Worm (Caenorhabditis elegans): ENCODE measurements around the gene fbxa-65.
A peak's percentile ranks its signal among the peaks of the same experiment; 100 is the strongest.

fbxa-65 gene

DNA sequence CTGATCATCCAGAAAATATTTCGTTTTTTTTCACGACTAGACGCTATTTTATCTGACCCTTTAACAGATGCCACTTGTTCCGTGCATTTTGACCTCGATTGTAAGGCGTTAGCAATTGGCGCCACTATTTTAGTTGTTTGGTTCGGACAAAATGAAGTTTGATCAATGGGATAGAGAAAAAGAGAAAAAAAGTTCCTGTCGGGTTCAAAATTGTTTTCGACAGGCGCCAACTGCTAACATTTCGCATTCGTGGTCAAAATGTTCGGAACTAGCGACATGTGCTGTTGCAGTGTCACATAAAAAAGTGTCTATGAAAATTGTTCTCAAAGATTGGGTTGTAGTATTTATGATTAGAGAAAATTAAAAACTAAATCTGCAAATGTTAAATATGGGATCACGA, 1.2 kb upstream of the fbxa-65 start (continued):
- TF ChIP-seq F10B5.3 (tag; optimal IDR thresholded peaks at IDR 0.05) (no peak), ceh-62 (tag; optimal IDR thresholded peaks at IDR 0.05) (no peak)

DNA sequence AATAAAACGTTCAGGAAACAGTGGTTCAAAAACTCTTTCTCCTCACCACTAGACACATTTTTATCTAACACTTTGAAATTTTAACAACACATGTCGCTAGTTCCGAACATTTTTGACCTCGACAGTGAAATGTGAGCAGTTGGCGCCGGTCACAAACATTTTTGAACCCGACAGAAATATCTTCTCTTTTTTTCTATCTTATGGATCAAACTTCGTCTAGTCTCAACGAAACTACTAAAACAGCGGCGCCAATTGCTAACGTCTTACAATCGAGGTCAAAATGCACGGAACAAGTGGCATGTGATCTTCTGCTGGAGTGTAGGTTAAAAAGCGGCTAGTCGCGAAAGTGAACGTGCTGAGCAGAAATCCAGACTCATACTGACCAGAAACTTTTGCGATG, 2.3 kb downstream of the fbxa-65 start:
- TF ChIP-seq daf-16 (GFP tag; optimal IDR thresholded peaks at IDR 0.05), result peak in 1 of 2 experiments; percentile 30
- no peak for TF ChIP-seq daf-16 (tag; optimal IDR thresholded peaks at IDR 0.05)
- no peak for TF ChIP-seq tag-97 (GFP tag; IDR thresholded peaks at IDR 0.05)
- TF ChIP-seq ZK546.5 (tag; optimal IDR thresholded peaks at IDR 0.05), result no peak
- peak; percentile 67 for TF ChIP-seq hlh-11 (tag; optimal IDR thresholded peaks at IDR 0.05)
- TF ChIP-seq ceh-20 (GFP tag; IDR thresholded peaks at IDR 0.05), result 0 out of 2 replicates have a peak, but pooled peaks have one; percentile 75
- peak; percentile 22; the same call in 1 of the 2 replicates for TF ChIP-seq dmd-6 (GFP tag; IDR thresholded peaks at IDR 0.05)
- no peak for TF ChIP-seq Y48G9A.11 (GFP tag; IDR thresholded peaks at IDR 0.05)
- TF ChIP-seq nhr-42 (GFP tag; IDR thresholded peaks at IDR 0.05), result no peak
- TF ChIP-seq saeg-2 (GFP tag; IDR thresholded peaks at IDR 0.05), result no peak
- no peak for TF ChIP-seq nhr-237 (tag; optimal IDR thresholded peaks at IDR 0.05)
- TF ChIP-seq aha-1 (tag), result peak; percentile 62
- no peak for TF ChIP-seq pha-4 (GFP tag; IDR thresholded peaks at IDR 0.05)
- no peak for TF ChIP-seq pha-4 (tag; optimal IDR thresholded peaks at IDR 0.05)
- TF ChIP-seq unc-62 (GFP tag; optimal IDR thresholded peaks at IDR 0.05 in 1 of 2), result peak in 1 of 2 experiments; percentile 88
- no peak for TF ChIP-seq unc-62 (tag; optimal IDR thresholded peaks at IDR 0.05)
- peak; percentile 36 for TF ChIP-seq nhr-11 (tag; optimal IDR thresholded peaks at IDR 0.05)
- peak in 1 of 2 experiments; percentile 59 for TF ChIP-seq hif-1 (tag; optimal IDR thresholded peaks at IDR 0.05)
- peak; percentile 17 for TF ChIP-seq hlh-30 (tag; optimal IDR thresholded peaks at IDR 0.05; ENCODE audit: insufficient read depth)
- no peak for TF ChIP-seq madf-5 (GFP tag; IDR thresholded peaks at IDR 0.05)

DNA sequence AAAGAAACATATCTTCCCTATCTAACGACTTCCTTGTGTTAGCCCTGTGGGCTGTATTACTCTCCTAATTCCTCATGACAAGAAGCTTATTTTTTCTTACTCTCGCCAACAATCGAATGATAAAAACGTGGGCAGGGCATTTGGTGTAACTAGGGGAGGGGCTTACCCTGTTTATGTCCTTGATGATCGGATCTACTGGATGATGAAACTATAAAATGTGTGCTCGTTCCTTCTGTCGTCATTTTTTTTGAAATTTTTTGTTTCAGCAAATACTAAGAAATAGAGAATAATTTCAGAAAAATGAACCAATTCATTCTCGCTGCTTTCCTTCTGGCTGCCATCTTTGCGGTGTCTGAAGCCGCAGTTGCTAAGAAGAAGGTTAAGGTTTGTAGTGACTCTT, 3.8 kb downstream of the fbxa-65 start, which contains the start of gene C17B7.3:
TSS of gene C17B7.3 (plus strand) at position 301 of the 400 bp plus-strand sequence.
- no peak for TF ChIP-seq aha-1 (tag)
- no peak for TF ChIP-seq dpl-1 (GFP tag; optimal IDR thresholded peaks at IDR 0.05)
- TF ChIP-seq mxl-2 (GFP tag; conservative IDR thresholded peaks at IDR 0.05), result no peak
- no peak for TF ChIP-seq ceh-62 (tag; optimal IDR thresholded peaks at IDR 0.05)
- TF ChIP-seq gei-8 (GFP tag; optimal IDR thresholded peaks at IDR 0.05), result no peak
- TF ChIP-seq ztf-7 (tag; optimal IDR thresholded peaks at IDR 0.05), result no peak
- no peak for TF ChIP-seq dmd-6 (GFP tag; IDR thresholded peaks at IDR 0.05)
- no peak for TF ChIP-seq zfp-2 (tag; optimal IDR thresholded peaks at IDR 0.05)
- TF ChIP-seq nhr-25 (tag; optimal IDR thresholded peaks at IDR 0.05; ENCODE audit: borderline replicate concordance, insufficient read depth), result no peak
- no peak for TF ChIP-seq nhr-11 (tag; optimal IDR thresholded peaks at IDR 0.05)
- no peak for TF ChIP-seq vab-7 (GFP tag; IDR thresholded peaks at IDR 0.05)

- TF ChIP-seq aly-2 (tag; optimal IDR thresholded peaks at IDR 0.05) (no peak), mdt-29 (GFP tag; IDR thresholded peaks at IDR 0.05) (no peak), lin-1 (GFP tag; IDR thresholded peaks at IDR 0.05) (no peak), Y5F2A.4 (GFP tag; optimal IDR thresholded peaks at IDR 0.05) (no peak), ceh-62 (tag; optimal IDR thresholded peaks at IDR 0.05) (no peak), arid-1 (GFP tag; conservative IDR thresholded peaks at IDR 0.05) (no peak), hmg-1.1 (GFP tag; IDR thresholded peaks at IDR 0.05) (no peak), spr-3 (GFP tag; optimal IDR thresholded peaks at IDR 0.05) (no peak), dmd-6 (GFP tag; IDR thresholded peaks at IDR 0.05) (no peak)
These were observed 4.4 kb downstream of the fbxa-65 start, which contains the start of gene C17B7.10 for ce11 chrV:3341906-3342305. Gene C17B7.10 (minus strand): TSS chrV:3342006.
